Worm (Caenorhabditis elegans) whole organism, L3 larva: ENCODE measurements around the gene Y46B2A.3.
"Not testable (repeated sequence)": the region's sequence is repeated elsewhere in the genome, so short reads cannot be mapped to it uniquely, and the experiment has no call there.

Experiments used
- R02D3.7 ChIP-seq: fragments of 150-350 bp; optimal IDR thresholded peaks from 2 replicates; lab custom pipeline; 2014; ENCODE audit warnings: missing biosample characterization, missing genetic modification characterization
- ZK546.5 ChIP-seq: sonication (generic microtip); optimal IDR thresholded peaks from 2 replicates; lab custom pipeline; 2017; ENCODE audit warnings: missing biosample characterization, missing genetic modification characterization
- ama-1 ChIP-seq: fragments of 150-350 bp; optimal IDR thresholded peaks from 2 replicates; lab custom pipeline; 2018
- ceh-16 ChIP-seq: sonication (generic microtip); optimal IDR thresholded peaks from 2 replicates; lab custom pipeline; 2017; ENCODE audit warnings: missing biosample characterization, missing genetic modification characterization
- ceh-28 ChIP-seq: fragments of 150-350 bp; optimal IDR thresholded peaks from 2 replicates; lab custom pipeline; 2014; ENCODE audit warnings: missing biosample characterization, missing genetic modification reagents, missing genetic modification characterization
- ceh-82 ChIP-seq: fragments of 150-350 bp; optimal IDR thresholded peaks from 2 replicates; lab custom pipeline; 2014; ENCODE audit warnings: missing biosample characterization, missing genetic modification characterization
- egl-27 ChIP-seq: sonication (generic microtip); optimal IDR thresholded peaks from 4 replicates; lab custom pipeline; 2017; ENCODE audit warnings: missing biosample characterization, missing genetic modification reagents, missing genetic modification characterization
- egl-5 ChIP-seq: fragments of 150-350 bp; optimal IDR thresholded peaks from 2 replicates; lab custom pipeline; 2017; ENCODE audit warnings: missing biosample characterization, missing genetic modification reagents, missing genetic modification characterization, inconsistent platforms
- elt-2 ChIP-seq: sonication (generic microtip); optimal IDR thresholded peaks from 2 replicates; lab custom pipeline; 2016; ENCODE audit warnings: missing genetic modification reagents, mild to moderate bottlenecking, missing genetic modification characterization, missing compliant biosample characterization
- eor-1 ChIP-seq, 2 experiments: fragments of 150-350 bp; optimal IDR thresholded peaks; 2 replicates each; lab custom pipeline; 2014 to 2018; ENCODE audit warnings: missing biosample characterization in 2 of 2, missing genetic modification characterization in 2 of 2
- fkh-10 ChIP-seq: sonication (generic microtip); optimal IDR thresholded peaks from 2 replicates; lab custom pipeline; 2017; ENCODE audit warnings: missing biosample characterization, missing genetic modification reagents, missing genetic modification characterization
- fos-1 ChIP-seq: fragments of 150-350 bp; optimal IDR thresholded peaks from 2 replicates; lab custom pipeline; 2014; ENCODE audit warnings: missing biosample characterization, missing genetic modification characterization
- hmg-11 ChIP-seq: sonication (generic microtip); optimal IDR thresholded peaks from 2 replicates; lab custom pipeline; 2016; ENCODE audit warnings: missing genetic modification characterization, missing compliant biosample characterization
- jun-1 ChIP-seq: fragments of 150-350 bp; optimal IDR thresholded peaks from 2 replicates; lab custom pipeline; 2014; ENCODE audit warnings: missing biosample characterization, missing genetic modification reagents, missing genetic modification characterization
- lin-15B ChIP-seq: fragments of 150-350 bp; optimal IDR thresholded peaks from 2 replicates; lab custom pipeline; 2014; ENCODE audit warnings: missing biosample characterization, missing genetic modification characterization
- mdl-1 ChIP-seq: fragments of 150-350 bp; optimal IDR thresholded peaks from 2 replicates; lab custom pipeline; 2014; ENCODE audit warnings: missing biosample characterization, missing genetic modification characterization
- nfya-1 ChIP-seq: sonication (generic microtip); optimal IDR thresholded peaks from 2 replicates; lab custom pipeline; 2017; ENCODE audit warnings: missing genetic modification characterization, mild to moderate bottlenecking, missing compliant biosample characterization, antibody characterized with exemption, moderate library complexity; ENCODE audit not compliant: insufficient read depth
- nhr-11 ChIP-seq: fragments of 150-350 bp; optimal IDR thresholded peaks from 2 replicates; lab custom pipeline; 2014; ENCODE audit warnings: missing biosample characterization, missing genetic modification characterization
- nhr-23 ChIP-seq: fragments of 150-350 bp; optimal IDR thresholded peaks from 2 replicates; lab custom pipeline; 2014; ENCODE audit warnings: missing biosample characterization, missing genetic modification reagents, missing genetic modification characterization
- nhr-237 ChIP-seq: fragments of 150-350 bp; optimal IDR thresholded peaks from 2 replicates; lab custom pipeline; 2014; ENCODE audit warnings: missing biosample characterization, missing genetic modification characterization
- nhr-28 ChIP-seq: fragments of 150-350 bp; optimal IDR thresholded peaks from 2 replicates; lab custom pipeline; 2014; ENCODE audit warnings: missing biosample characterization, missing genetic modification characterization
- nhr-76 ChIP-seq: fragments of 150-350 bp; sonication (generic microtip); optimal IDR thresholded peaks from 5 replicates; lab custom pipeline; 2014; ENCODE audit warnings: missing biosample characterization, missing genetic modification characterization
- nhr-77 ChIP-seq: fragments of 150-350 bp; optimal IDR thresholded peaks from 2 replicates; lab custom pipeline; 2014; ENCODE audit warnings: missing biosample characterization, missing genetic modification characterization
- pqm-1 ChIP-seq: fragments of 150-350 bp; optimal IDR thresholded peaks from 2 replicates; lab custom pipeline; 2017; ENCODE audit warnings: missing biosample characterization, missing genetic modification characterization, inconsistent platforms
- sea-2 ChIP-seq: fragments of 150-350 bp; sonication (generic microtip); optimal IDR thresholded peaks from 4 replicates; lab custom pipeline; 2014; ENCODE audit warnings: missing biosample characterization, missing genetic modification reagents, missing genetic modification characterization
- snpc-4 ChIP-seq: fragments of 150-350 bp; optimal IDR thresholded peaks from 2 replicates; lab custom pipeline; 2014; ENCODE audit warnings: missing biosample characterization, missing genetic modification characterization
- tbx-2 ChIP-seq: sonication (generic microtip); optimal IDR thresholded peaks from 2 replicates; lab custom pipeline; 2016; ENCODE audit warnings: mild to moderate bottlenecking, missing genetic modification characterization, missing compliant biosample characterization
- unc-39 ChIP-seq: sonication (generic microtip); optimal IDR thresholded peaks from 4 replicates; lab custom pipeline; 2017; ENCODE audit warnings: missing biosample characterization, missing genetic modification characterization
- unc-62 ChIP-seq: fragments of 150-350 bp; sonication (generic microtip); optimal IDR thresholded peaks from 4 replicates; lab custom pipeline; 2014; ENCODE audit warnings: missing biosample characterization, missing genetic modification reagents, missing genetic modification characterization
- zag-1 ChIP-seq: fragments of 150-350 bp; optimal IDR thresholded peaks from 2 replicates; lab custom pipeline; 2014; ENCODE audit warnings: missing biosample characterization, missing genetic modification characterization
- ztf-11 ChIP-seq: fragments of 150-350 bp; optimal IDR thresholded peaks from 2 replicates; lab custom pipeline; 2014; ENCODE audit warnings: missing biosample characterization, missing genetic modification characterization

The Y46B2A.3 gene

DNA sequence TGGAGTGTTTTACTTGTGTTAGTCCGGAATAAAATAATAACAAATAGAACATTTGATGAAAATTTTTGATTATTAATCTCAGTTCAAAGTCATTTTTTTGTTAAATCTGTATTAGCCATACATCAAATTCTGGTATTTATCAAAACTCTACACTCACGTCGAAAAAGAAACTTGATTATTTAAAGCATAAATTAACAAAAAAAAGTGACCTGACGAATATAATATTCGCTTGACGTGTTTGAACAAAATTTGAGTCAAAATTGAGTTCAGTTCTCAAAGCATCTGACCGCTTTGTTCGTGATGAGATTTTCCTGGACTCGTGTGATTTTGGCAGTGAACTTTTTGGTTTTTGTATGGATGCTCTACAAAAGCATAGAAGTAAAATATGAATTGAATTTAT lies 43.2 kb downstream of the Y46B2A.3 start, which contains the start of gene F46F5.10:
F46F5.10 (plus strand) TSS at position 301 of the 400 bp plus-strand sequence.
- no peak for TF ChIP-seq fos-1 (tag; lab: Kevin White, UChicago)
- TF ChIP-seq ztf-11 (tag; lab: Kevin White, UChicago), result no peak
- no peak for TF ChIP-seq nhr-23 (tag; lab: Kevin White, UChicago)
- TF ChIP-seq ceh-16, result no peak
- TF ChIP-seq unc-39 (tag; lab: Kevin White, UChicago), result no peak
- no peak for TF ChIP-seq nhr-11
- no peak for TF ChIP-seq nhr-28
- TF ChIP-seq nhr-77 (tag; lab: Kevin White, UChicago), result no peak
- no peak for TF ChIP-seq lin-15B
- TF ChIP-seq nhr-237 (tag; lab: Kevin White, UChicago), result no peak
- no peak for TF ChIP-seq ceh-28 (tag; lab: Kevin White, UChicago)
- no peak for TF ChIP-seq eor-1 (tag; optimal IDR thresholded peaks at IDR 0.05; lab: Kevin White, UChicago)
- no peak for TF ChIP-seq nfya-1 (tag; lab: Kevin White, UChicago)
- no peak for TF ChIP-seq hmg-11 (tag; lab: Kevin White, UChicago)

DNA sequence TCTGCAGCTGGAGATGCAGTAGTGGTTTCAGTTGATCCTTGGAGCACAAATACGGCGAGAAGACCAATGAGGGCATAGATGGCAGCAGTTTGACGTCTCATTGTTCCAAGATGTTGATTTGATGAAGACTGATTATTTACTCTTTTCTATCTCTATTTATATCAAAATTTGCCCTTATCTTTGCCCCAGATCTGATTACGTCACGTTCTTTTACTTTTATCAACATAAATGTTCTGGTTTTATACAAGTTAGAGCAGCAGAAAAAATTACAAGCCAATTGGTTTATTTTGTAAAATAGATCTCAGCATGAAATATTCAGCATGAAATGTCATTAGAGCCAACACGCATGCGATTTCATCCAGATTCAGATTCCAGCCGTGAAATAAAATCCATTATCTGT lies 44.0 kb downstream of the Y46B2A.3 start, which contains the start of gene msrp-4:
msrp-4 (minus strand) TSS at position 101 of the 400 bp plus-strand sequence.
- not testable (repeated sequence) for TF ChIP-seq nhr-77, nhr-76, fos-1 (tag; lab: Kevin White, UChicago)

DNA sequence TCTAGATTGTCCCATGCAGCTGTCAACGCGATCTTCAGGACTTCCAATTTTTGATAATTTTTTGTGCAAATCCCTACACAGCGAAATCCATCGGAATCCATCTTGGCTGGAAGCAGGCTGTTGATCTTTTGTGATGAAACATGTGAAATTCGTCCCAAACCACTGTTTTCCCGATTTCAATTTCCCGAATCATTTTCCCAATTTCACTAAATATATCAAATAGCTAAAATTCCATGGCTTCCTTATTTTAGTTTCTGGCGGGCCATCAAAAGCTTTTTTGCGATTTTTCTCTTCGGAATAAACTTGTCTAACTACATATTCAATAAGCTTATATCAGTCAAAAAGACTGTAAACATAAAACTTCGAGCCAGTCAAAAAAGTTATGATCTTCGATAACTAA lies 45.2 kb downstream of the Y46B2A.3 start, which contains the start of gene F46F5.8:
F46F5.8 (minus strand) TSS at position 101 of the 400 bp plus-strand sequence.
- TF ChIP-seq egl-5 (tag; lab: Kevin White, UChicago), result no peak
- no peak for TF ChIP-seq nhr-23 (tag; lab: Kevin White, UChicago)
- no peak for TF ChIP-seq ceh-82 (tag; lab: Kevin White, UChicago)
- TF ChIP-seq egl-27 (tag; lab: Kevin White, UChicago), result no peak
- TF ChIP-seq tbx-2 (tag; lab: Kevin White, UChicago), result no peak
- TF ChIP-seq fkh-10 (GFP tag; lab: Kevin White, UChicago), result no peak
- TF ChIP-seq sea-2 (GFP tag; lab: Kevin White, UChicago), result no peak
- no peak for TF ChIP-seq mdl-1 (tag; lab: Kevin White, UChicago)
- no peak for TF ChIP-seq ztf-11 (tag; lab: Kevin White, UChicago)
- TF ChIP-seq snpc-4 (tag; lab: Kevin White, UChicago), result no peak
- no peak for TF ChIP-seq zag-1 (tag; lab: Kevin White, UChicago)
- no peak for TF ChIP-seq pqm-1 (tag; lab: Kevin White, UChicago)
- no peak for TF ChIP-seq nhr-237 (tag; lab: Kevin White, UChicago)
- TF ChIP-seq unc-39 (tag; lab: Kevin White, UChicago), result no peak
- no peak for TF ChIP-seq ceh-28 (tag; lab: Kevin White, UChicago)

DNA sequence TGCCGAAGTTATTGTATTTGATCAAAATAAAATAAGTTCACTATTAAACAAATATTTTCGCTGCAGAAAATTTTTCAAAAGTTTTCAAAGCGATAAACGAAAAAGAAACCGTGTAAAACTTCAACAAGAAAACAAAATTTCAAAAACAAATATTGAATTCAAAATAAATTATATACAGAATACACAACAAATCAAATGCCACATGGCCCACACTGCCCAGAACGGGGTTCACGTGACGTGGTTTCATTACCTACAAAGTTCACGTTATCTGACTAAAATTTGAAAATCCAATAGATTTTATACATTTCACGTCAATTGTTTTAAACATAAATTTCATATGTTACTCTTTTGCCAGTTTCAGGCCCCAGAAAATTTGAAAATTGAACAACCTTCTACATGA lies 46.2 kb downstream of the Y46B2A.3 start, which contains the start of gene F46F5.7:
F46F5.7 (minus strand) TSS at position 101 of the 400 bp plus-strand sequence.
- TF ChIP-seq nhr-11 (no peak), ceh-16 (no peak), nhr-237 (tag; lab: Kevin White, UChicago) (no peak), nfya-1 (tag; lab: Kevin White, UChicago) (no peak), snpc-4 (tag; lab: Kevin White, UChicago) (no peak), egl-5 (tag; lab: Kevin White, UChicago) (no peak)

DNA sequence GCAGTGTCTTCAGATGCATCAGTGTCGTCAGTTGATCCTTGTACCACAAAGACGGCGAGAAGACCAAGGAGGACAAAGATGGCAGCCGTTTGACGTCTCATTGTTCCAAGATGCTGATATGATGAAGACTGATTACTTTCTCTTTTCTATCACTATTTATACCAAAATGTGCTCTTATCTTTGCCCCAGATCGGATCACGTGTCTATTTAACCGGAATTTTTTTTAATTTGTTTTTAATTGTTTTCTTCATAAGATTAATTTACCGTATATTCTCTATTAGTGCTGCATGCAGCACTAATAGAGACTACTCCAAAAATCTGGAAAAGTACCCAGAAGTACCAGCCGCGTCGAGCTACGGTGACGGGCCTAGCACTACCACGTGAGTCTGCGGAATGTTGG lies 52.0 kb downstream of the Y46B2A.3 start, which contains the start of gene msrp-3:
msrp-3 (minus strand) TSS at position 101 of the 400 bp plus-strand sequence.
- TF ChIP-seq ceh-82 (tag; lab: Kevin White, UChicago), result no peak
- no peak for TF ChIP-seq nhr-28
- TF ChIP-seq ama-1 (lab: Kevin White, UChicago), result no peak
- TF ChIP-seq hmg-11 (tag; lab: Kevin White, UChicago), result no peak
- TF ChIP-seq elt-2 (tag; lab: Kevin White, UChicago), result no peak
- TF ChIP-seq R02D3.7 (tag; lab: Kevin White, UChicago), result no peak
- no peak for TF ChIP-seq egl-27 (tag; lab: Kevin White, UChicago)
- TF ChIP-seq unc-62 (GFP tag; lab: Kevin White, UChicago), result no peak
- TF ChIP-seq ZK546.5 (tag; lab: Kevin White, UChicago), result no peak
- TF ChIP-seq unc-39 (tag; lab: Kevin White, UChicago), result no peak
- TF ChIP-seq zag-1 (tag; lab: Kevin White, UChicago), result no peak
- TF ChIP-seq fkh-10 (GFP tag; lab: Kevin White, UChicago), result no peak
- no peak for TF ChIP-seq snpc-4 (tag; lab: Kevin White, UChicago)
- TF ChIP-seq nhr-11, result no peak
- TF ChIP-seq jun-1, result no peak
- TF ChIP-seq ztf-11 (tag; lab: Kevin White, UChicago), result no peak
